Worm (Caenorhabditis elegans) whole organism, early embryonic: ENCODE results near the gene B0524.6.

Experiments used
- F13C5.2 ChIP-seq: sonication (generic microtip); optimal IDR thresholded peaks from 2 replicates; lab custom pipeline; 2017; ENCODE audit warnings: mild to moderate bottlenecking, missing genetic modification characterization, inconsistent platforms, missing compliant biosample characterization
- aly-1 ChIP-seq: sonication (generic microtip); optimal IDR thresholded peaks from 2 replicates; lab custom pipeline; 2016; ENCODE audit warnings: missing genetic modification characterization, missing compliant biosample characterization
- ama-1 ChIP-seq: fragments of 150-350 bp; optimal IDR thresholded peaks from 2 replicates; lab custom pipeline; 2014
- ceh-36 ChIP-seq: sonication (generic microtip); optimal IDR thresholded peaks from 2 replicates; lab custom pipeline; 2016; ENCODE audit warnings: missing genetic modification characterization, inconsistent platforms, missing compliant biosample characterization
- ets-7 ChIP-seq: sonication (generic microtip); optimal IDR thresholded peaks from 2 replicates; lab custom pipeline; 2016; ENCODE audit warnings: missing genotype, missing genetic modification characterization, missing compliant biosample characterization
- flt-1 ChIP-seq: fragments of 200-800 bp; sonication (Bioruptor generic); IDR thresholded peaks from 2 replicates; pipeline ENCODE4 v1.3.6; 2022; ENCODE audit warnings: missing genetic modification characterization, missing compliant biosample characterization
- hmg-4 ChIP-seq: fragments of 200-800 bp; sonication (Bioruptor generic); optimal IDR thresholded peaks from 2 replicates; lab custom pipeline; 2018; ENCODE audit warnings: mild to moderate bottlenecking, missing genetic modification characterization, missing compliant biosample characterization
- hnd-1 ChIP-seq: sonication (generic microtip); optimal IDR thresholded peaks from 2 replicates; lab custom pipeline; 2016; ENCODE audit warnings: missing genetic modification characterization, missing compliant biosample characterization
- pes-1 ChIP-seq: fragments of 200-800 bp; sonication (Bioruptor generic); IDR thresholded peaks from 2 replicates; pipeline ENCODE4 v1.3.6; 2022; ENCODE audit warnings: missing genetic modification reagents, missing genetic modification characterization, missing compliant biosample characterization
- sea-1 ChIP-seq: fragments of 200-800 bp; sonication (Bioruptor generic); conservative IDR thresholded peaks from 2 replicates; pipeline ENCODE4 v1.3.6; 2022; ENCODE audit warnings: missing genetic modification characterization, missing compliant biosample characterization
- tbx-11 ChIP-seq: fragments of 200-800 bp; sonication (Bioruptor generic); IDR thresholded peaks from 2 replicates; pipeline ENCODE4 v1.3.6; 2022; ENCODE audit warnings: missing genetic modification characterization, missing compliant biosample characterization

DNA sequence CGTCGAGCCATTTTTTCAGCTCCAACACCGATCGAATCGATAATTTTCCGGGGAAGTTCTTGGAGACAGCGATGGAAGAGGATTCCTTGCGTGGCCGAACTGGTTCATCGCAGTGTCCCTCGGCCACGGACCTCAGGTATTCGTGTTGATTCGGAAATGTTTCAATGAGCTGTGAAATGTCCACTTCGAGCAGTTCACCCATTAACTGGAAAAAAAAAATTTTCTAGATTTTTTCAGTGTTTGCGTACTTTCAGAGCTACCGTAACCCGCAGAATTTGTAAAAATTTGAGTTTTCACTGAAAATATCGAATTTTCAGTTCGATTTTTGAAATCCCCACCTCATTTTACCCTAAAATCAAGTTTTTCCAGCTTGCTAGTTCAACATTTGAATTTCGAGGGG, 42.4 kb upstream of the B0524.6 start:
- TF ChIP-seq flt-1 (no peak), ets-7 (no peak), tbx-11 (GFP tag; lab: Robert Waterston, UW) (no peak), aly-1 (tag; lab: Kevin White, UChicago) (no peak), pes-1 (GFP tag; lab: Robert Waterston, UW) (no peak), F13C5.2 (no peak), hmg-4 (GFP tag; lab: Kevin White, UChicago) (no peak), ceh-36 (tag; lab: Kevin White, UChicago) (no peak), ama-1 (lab: Kevin White, UChicago) (no peak), hnd-1 (tag; lab: Kevin White, UChicago) (no peak), sea-1 (no peak)
